Worm (Caenorhabditis elegans): Measurements from ENCODE around the gene nhr-189.

The nhr-189 gene

ce11 chrV:3847268-3847667 is 12.8 kb downstream of the nhr-189 start, which contains the start of gene nhr-185:
nhr-185 (minus strand) TSS chrV:3847368.
- TF ChIP-seq ctbp-1 (GFP tag; IDR thresholded peaks at IDR 0.05): no peak
- peak in 1 of 2 experiments; percentile 80 for TF ChIP-seq unc-62 (GFP tag; optimal IDR thresholded peaks at IDR 0.05 in 1 of 2)
- no peak for TF ChIP-seq unc-62 (tag; optimal IDR thresholded peaks at IDR 0.05)
- no peak for TF ChIP-seq hif-1 (tag; optimal IDR thresholded peaks at IDR 0.05)
- no peak for TF ChIP-seq ZK546.5 (tag; optimal IDR thresholded peaks at IDR 0.05)

- TF ChIP-seq jun-1 (tag; optimal IDR thresholded peaks at IDR 0.05): no peak
- TF ChIP-seq T26A8.4 (GFP tag; IDR thresholded peaks at IDR 0.05): no peak
- TF ChIP-seq madf-9 (GFP tag; conservative IDR thresholded peaks at IDR 0.05): no peak
- no peak for TF ChIP-seq cey-2 (tag; optimal IDR thresholded peaks at IDR 0.05; ENCODE audit: borderline replicate concordance, insufficient read depth)
- no peak for TF ChIP-seq nhr-11 (tag; optimal IDR thresholded peaks at IDR 0.05)
- TF ChIP-seq ceh-44 (GFP tag; IDR thresholded peaks at IDR 0.05): no peak
- TF ChIP-seq nhr-28 (tag; optimal IDR thresholded peaks at IDR 0.05): peak; percentile 78
- no peak for TF ChIP-seq pha-4 (GFP tag; IDR thresholded peaks at IDR 0.05)
- TF ChIP-seq pha-4 (tag; optimal IDR thresholded peaks at IDR 0.05): no peak
- TF ChIP-seq pqm-1 (tag; optimal IDR thresholded peaks at IDR 0.05): peak; percentile 45
Measured at ce11 chrV:3843926-3844325, 16.1 kb downstream of the nhr-189 start, which contains the start of gene ugt-32. ugt-32 (minus strand) TSS chrV:3844007.

- TF ChIP-seq dmd-6 (GFP tag; IDR thresholded peaks at IDR 0.05) (peak; percentile 63), pqm-1 (tag; optimal IDR thresholded peaks at IDR 0.05) (peak; percentile 18), tra-1 (GFP tag; IDR thresholded peaks at IDR 0.05) (no peak), spr-1 (tag; optimal IDR thresholded peaks at IDR 0.05) (no peak), nhr-102 (tag; optimal IDR thresholded peaks at IDR 0.05) (peak; percentile 60), duxl-1 (tag; optimal IDR thresholded peaks at IDR 0.05; ENCODE audit: poor library complexity) (peak; percentile 70), madf-5 (GFP tag; IDR thresholded peaks at IDR 0.05) (no peak), nhr-237 (tag; optimal IDR thresholded peaks at IDR 0.05) (no peak), hif-1 (tag; optimal IDR thresholded peaks at IDR 0.05) (no peak), dmd-9 (GFP tag; IDR thresholded peaks at IDR 0.05) (no peak), F37D6.2 (tag; optimal IDR thresholded peaks at IDR 0.05) (no peak), F10B5.3 (tag; optimal IDR thresholded peaks at IDR 0.05) (no peak), lin-39 (tag; optimal IDR thresholded peaks at IDR 0.05) (no peak), F26F4.8 (GFP tag; conservative IDR thresholded peaks at IDR 0.05) (no peak), mxl-2 (GFP tag; conservative IDR thresholded peaks at IDR 0.05) (no peak), Y5F2A.4 (GFP tag; optimal IDR thresholded peaks at IDR 0.05) (no peak)
Measured at ce11 chrV:3841462-3841861, 18.6 kb downstream of the nhr-189 start.

- TF ChIP-seq ceh-62 (tag; optimal IDR thresholded peaks at IDR 0.05): no peak
- no peak for TF ChIP-seq lin-15B (tag; optimal IDR thresholded peaks at IDR 0.05)
Measured at ce11 chrV:3832661-3833060, 27.4 kb downstream of the nhr-189 start.

- TF ChIP-seq unc-62 (GFP tag; optimal IDR thresholded peaks at IDR 0.05 in 1 of 2): peak in 1 of 2 experiments; percentile 95
- no peak for TF ChIP-seq unc-62 (tag; optimal IDR thresholded peaks at IDR 0.05)
- TF ChIP-seq ceh-82 (tag; optimal IDR thresholded peaks at IDR 0.05): no peak
Measured at ce11 chrV:3832103-3832502, 27.9 kb downstream of the nhr-189 start.

ce11 chrV:3831616-3832015 is 28.4 kb downstream of the nhr-189 start, which contains the start of gene H10D18.5:
H10D18.5 (minus strand) TSS chrV:3831716.
- TF ChIP-seq skn-1 (tag; optimal IDR thresholded peaks at IDR 0.05) (no peak), nhr-42 (GFP tag; IDR thresholded peaks at IDR 0.05) (no peak), set-16 (GFP tag; IDR thresholded peaks at IDR 0.05) (no peak), hmg-1.1 (GFP tag; IDR thresholded peaks at IDR 0.05) (no peak), F37D6.2 (tag; optimal IDR thresholded peaks at IDR 0.05) (no peak), snpc-4 (tag; optimal IDR thresholded peaks at IDR 0.05) (no peak), spr-1 (tag; optimal IDR thresholded peaks at IDR 0.05) (no peak), hlh-11 (tag; optimal IDR thresholded peaks at IDR 0.05) (no peak), mes-2 (tag; optimal IDR thresholded peaks at IDR 0.05; ENCODE audit: poor library complexity, severe bottlenecking) (no peak), dmd-9 (GFP tag; IDR thresholded peaks at IDR 0.05) (no peak), T20F7.1 (GFP tag; optimal IDR thresholded peaks at IDR 0.05) (no peak), ceh-62 (tag; optimal IDR thresholded peaks at IDR 0.05) (no peak), nhr-77 (tag; optimal IDR thresholded peaks at IDR 0.05) (no peak), daf-12 (tag; optimal IDR thresholded peaks at IDR 0.05) (no peak), F49E8.2 (tag; optimal IDR thresholded peaks at IDR 0.05; ENCODE audit: borderline replicate concordance) (no peak), jun-1 (tag; optimal IDR thresholded peaks at IDR 0.05) (no peak), ztf-11 (tag; optimal IDR thresholded peaks at IDR 0.05) (no peak)

All from whole organism, L4 larva.